Worm (Caenorhabditis elegans) whole organism, L1 larva: ENCODE measurements around the gene fbxa-199.

Experiments
- aly-2 ChIP-seq: fragments of 150-350 bp; optimal IDR thresholded peaks from 2 replicates; lab custom pipeline; 2014; ENCODE audit warnings: missing biosample characterization, missing genetic modification characterization
- ceh-82 ChIP-seq, 3 experiments: fragments of 150-350 bp in 1 of 3; sonication (generic microtip) in 2 of 3; optimal IDR thresholded peaks; 2 replicates each; lab custom pipeline; 2014 to 2017; ENCODE audit warnings: missing biosample characterization in 3 of 3, missing genetic modification characterization in 3 of 3
- ceh-90 ChIP-seq: sonication (generic microtip); optimal IDR thresholded peaks from 2 replicates; lab custom pipeline; 2016; ENCODE audit warnings: missing genetic modification characterization, missing compliant biosample characterization
- hlh-4 ChIP-seq: sonication (generic microtip); optimal IDR thresholded peaks from 2 replicates; lab custom pipeline; 2016; ENCODE audit warnings: mild to moderate bottlenecking, missing genetic modification characterization, missing compliant biosample characterization
- lin-39 ChIP-seq: fragments of 150-350 bp; optimal IDR thresholded peaks from 2 replicates; lab custom pipeline; 2014; ENCODE audit warnings: missing biosample characterization, missing genetic modification reagents, missing genetic modification characterization
- lsy-2 ChIP-seq, 2 experiments: fragments of 150-350 bp; optimal IDR thresholded peaks; 2 replicates each; lab custom pipeline; 2014; ENCODE audit warnings: missing biosample characterization in 2 of 2, missing genetic modification characterization in 2 of 2
- nhr-12 ChIP-seq: sonication (generic microtip); optimal IDR thresholded peaks from 2 replicates; lab custom pipeline; 2017; ENCODE audit warnings: missing biosample characterization, missing genetic modification characterization
- nhr-71 ChIP-seq: sonication (generic microtip); optimal IDR thresholded peaks from 2 replicates; lab custom pipeline; 2016; ENCODE audit warnings: mild to moderate bottlenecking, missing genetic modification characterization, moderate library complexity, missing compliant biosample characterization
- nhr-77 ChIP-seq: fragments of 150-350 bp; optimal IDR thresholded peaks from 2 replicates; lab custom pipeline; 2014; ENCODE audit warnings: missing biosample characterization, missing genetic modification characterization
- skn-1 ChIP-seq: fragments of 150-350 bp; optimal IDR thresholded peaks from 2 replicates; lab custom pipeline; 2014; ENCODE audit warnings: missing biosample characterization, missing genetic modification characterization
- snpc-4 ChIP-seq: fragments of 150-350 bp; optimal IDR thresholded peaks from 2 replicates; lab custom pipeline; 2014; ENCODE audit warnings: missing biosample characterization, missing genetic modification characterization
- tlp-1 ChIP-seq: fragments of 150-350 bp; optimal IDR thresholded peaks from 2 replicates; lab custom pipeline; 2014; ENCODE audit warnings: missing biosample characterization, missing genetic modification characterization

- TF ChIP-seq tlp-1 (tag; lab: Kevin White, UChicago) (no peak), hlh-4 (tag; lab: Kevin White, UChicago) (no peak), lsy-2 (tag; optimal IDR thresholded peaks at IDR 0.05; lab: Kevin White, UChicago) (no peak), nhr-12 (no peak), nhr-71 (no peak), lin-39 (tag; lab: Kevin White, UChicago) (no peak), nhr-77 (no peak), snpc-4 (tag; lab: Kevin White, UChicago) (no peak), ceh-82 (tag; optimal IDR thresholded peaks at IDR 0.05; lab: Kevin White, UChicago) (no peak), skn-1 (tag; lab: Kevin White, UChicago) (no peak), ceh-90 (tag; lab: Kevin White, UChicago) (no peak), aly-2 (no peak)
These were observed 17.3 kb upstream of the fbxa-199 start, which contains the start of gene srh-265 for ce11 chrV:15415951-15416350.
